Worm (Caenorhabditis elegans): Measurements from ENCODE around the gene Y54G2A.73.
A peak's percentile ranks its signal among the peaks of the same experiment; 100 is the strongest.

Gene Y54G2A.73

ce11 chrIV:2998597-2999161 is 10.0 kb downstream of the Y54G2A.73 start:
- TF ChIP-seq let-607 (tag; optimal IDR thresholded peaks at IDR 0.05) (no peak), ccch-3 (GFP tag; optimal IDR thresholded peaks at IDR 0.05) (no peak), dox-1 (GFP tag; IDR thresholded peaks at IDR 0.05) (peak; percentile 46; the same call in 1 of the 2 replicates), hrde-1 (tag; optimal IDR thresholded peaks at IDR 0.05; ENCODE audit: borderline replicate concordance) (no peak), lir-1 (GFP tag; conservative IDR thresholded peaks at IDR 0.05) (no peak), nfya-2 (GFP tag; IDR thresholded peaks at IDR 0.05) (no peak), egl-18 (GFP tag; IDR thresholded peaks at IDR 0.05) (no peak), Y67H2A.10 (GFP tag; conservative IDR thresholded peaks at IDR 0.05) (no peak), madf-10 (tag; optimal IDR thresholded peaks at IDR 0.05) (peak; percentile 98), ztf-25 (GFP tag; IDR thresholded peaks at IDR 0.05) (no peak), lin-40 (tag; optimal IDR thresholded peaks at IDR 0.05) (peak; percentile 38), rcor-1 (GFP tag; IDR thresholded peaks at IDR 0.05) (peak; percentile 12; the same call in 1 of the 2 replicates), ztf-18 (tag; optimal IDR thresholded peaks at IDR 0.05) (no peak), unc-62 (GFP tag; optimal IDR thresholded peaks at IDR 0.05) (no peak), ztf-28 (GFP tag; IDR thresholded peaks at IDR 0.05) (no peak), nhr-27 (tag; optimal IDR thresholded peaks at IDR 0.05) (no peak), F39B2.1 (GFP tag; IDR thresholded peaks at IDR 0.05) (no peak), chd-7 (tag; optimal IDR thresholded peaks at IDR 0.05) (no peak), C06A6.2 (GFP tag; conservative IDR thresholded peaks at IDR 0.05) (0 out of 2 replicates have a peak, but pooled peaks have one; percentile 28), pha-4 (tag; optimal IDR thresholded peaks at IDR 0.05) (no peak), snpc-1.3 (tag; optimal IDR thresholded peaks at IDR 0.05; ENCODE audit: insufficient read depth) (no peak), fkh-3 (tag; optimal IDR thresholded peaks at IDR 0.05) (no peak), cebp-1 (GFP tag; IDR thresholded peaks at IDR 0.05) (no peak), cebp-1 (tag; optimal IDR thresholded peaks at IDR 0.05) (peak; percentile 66), xnd-1 (tag; optimal IDR thresholded peaks at IDR 0.05) (no peak), hmg-1.2 (GFP tag; IDR thresholded peaks at IDR 0.05) (0 out of 2 replicates have a peak, but pooled peaks have one; percentile 27), B0019.2 (GFP tag; conservative IDR thresholded peaks at IDR 0.05) (no peak), lin-26 (GFP tag; IDR thresholded peaks at IDR 0.05) (no peak), ama-1 (optimal IDR thresholded peaks at IDR 0.05) (no peak), ama-1 (GFP tag; optimal IDR thresholded peaks at IDR 0.05) (no peak), egrh-3 (GFP tag; IDR thresholded peaks at IDR 0.05) (peak; percentile 85), egl-44 (GFP tag; IDR thresholded peaks at IDR 0.05) (0 out of 2 replicates have a peak, but pooled peaks have one; percentile 7), lsl-1 (GFP tag; optimal IDR thresholded peaks at IDR 0.05) (no peak), lin-54 (GFP tag; optimal IDR thresholded peaks at IDR 0.05) (no peak), hlh-26 (GFP tag; conservative IDR thresholded peaks at IDR 0.05) (no peak), lin-35 (GFP tag; optimal IDR thresholded peaks at IDR 0.05) (peak in 1 of 3 experiments; percentile 16), F55B11.4 (tag; optimal IDR thresholded peaks at IDR 0.05; ENCODE audit: borderline replicate concordance, insufficient read depth) (no peak), B0261.1 (tag; optimal IDR thresholded peaks at IDR 0.05) (no peak), Y53G8AR.9 (GFP tag; conservative IDR thresholded peaks at IDR 0.05) (no peak), mcd-1 (GFP tag; IDR thresholded peaks at IDR 0.05) (peak; percentile 45; the same call in 1 of the 2 replicates), snpc-1.1 (tag; optimal IDR thresholded peaks at IDR 0.05; ENCODE audit: insufficient read depth) (no peak), attf-5 (GFP tag; optimal IDR thresholded peaks at IDR 0.05) (peak; percentile 30), ztf-22 (GFP tag; optimal IDR thresholded peaks at IDR 0.05) (no peak), zfh-2 (GFP tag; conservative IDR thresholded peaks at IDR 0.05) (peak; percentile 96), K11D2.4 (GFP tag; IDR thresholded peaks at IDR 0.05) (no peak), tlf-1 (GFP tag; optimal IDR thresholded peaks at IDR 0.05) (no peak), sptf-2 (GFP tag; optimal IDR thresholded peaks at IDR 0.05) (no peak)
